Fruit fly (Drosophila melanogaster) whole organism, embryonic: ENCODE data around the gene RpS5b.

ENCODE experiments used
- Abd-B ChIP-seq: fragments of 200-800 bp; sonication (Bioruptor generic); optimal IDR thresholded peaks from 2 replicates; lab custom pipeline; 2018; ENCODE audit warnings: missing biosample characterization, mild to moderate bottlenecking, missing genetic modification characterization, moderate library complexity
- Asciz ChIP-seq: fragments of 200-800 bp; sonication (Bioruptor generic); optimal IDR thresholded peaks from 2 replicates; lab custom pipeline; 2017; ENCODE audit warnings: missing biosample characterization, mild to moderate bottlenecking, missing genetic modification characterization, missing genetic modification reagents
- CG10209 ChIP-seq: fragments of 200-800 bp; sonication (Bioruptor generic); optimal IDR thresholded peaks from 3 replicates; lab custom pipeline; 2017; ENCODE audit warnings: missing biosample characterization, mild to moderate bottlenecking, missing genetic modification characterization, missing genetic modification reagents
- CG12299 ChIP-seq: fragments of 200-800 bp; sonication (Bioruptor generic); optimal IDR thresholded peaks from 2 replicates; lab custom pipeline; 2018; ENCODE audit warnings: missing biosample characterization, mild to moderate bottlenecking, missing genetic modification characterization
- CG17829 ChIP-seq: fragments of 200-800 bp; optimal IDR thresholded peaks from 2 replicates; lab custom pipeline; 2019; ENCODE audit warnings: missing biosample characterization, mild to moderate bottlenecking, missing genetic modification characterization, moderate library complexity
- CG2202 ChIP-seq: fragments of 200-800 bp; sonication (Bioruptor generic); optimal IDR thresholded peaks from 2 replicates; lab custom pipeline; 2018; ENCODE audit warnings: missing biosample characterization, mild to moderate bottlenecking, missing genetic modification characterization
- CG3281 ChIP-seq: fragments of 200-800 bp; sonication (Bioruptor generic); optimal IDR thresholded peaks from 3 replicates; lab custom pipeline; 2017; ENCODE audit warnings: missing biosample characterization, mild to moderate bottlenecking, missing genetic modification characterization
- CG43689 ChIP-seq: fragments of 200-800 bp; sonication (Bioruptor generic); IDR thresholded peaks from 2 replicates; pipeline ENCODE4 v1.3.6; 2022; ENCODE audit warnings: missing biosample characterization, missing genetic modification characterization
- CG4730 ChIP-seq: fragments of 200-800 bp; sonication (Bioruptor generic); IDR thresholded peaks from 2 replicates; pipeline ENCODE4 v1.3.6; 2022; ENCODE audit warnings: missing biosample characterization, missing genetic modification characterization
- CG7357 ChIP-seq: fragments of 200-800 bp; sonication (Bioruptor generic); IDR thresholded peaks from 3 replicates; pipeline ENCODE4 v1.3.6; 2022; ENCODE audit warnings: missing biosample characterization, missing genetic modification characterization
- CG7556 ChIP-seq: fragments of 200-800 bp; sonication (Bioruptor generic); optimal IDR thresholded peaks from 2 replicates; lab custom pipeline; 2017; ENCODE audit warnings: missing biosample characterization, mild to moderate bottlenecking, missing genetic modification characterization
- CG9817 ChIP-seq: fragments of 200-800 bp; sonication (Bioruptor generic); optimal IDR thresholded peaks from 2 replicates; lab custom pipeline; 2018; ENCODE audit warnings: missing biosample characterization, mild to moderate bottlenecking, missing genetic modification characterization, moderate library complexity
- CHES-1-like ChIP-seq: fragments of 200-800 bp; sonication (Bioruptor generic); optimal IDR thresholded peaks from 2 replicates; lab custom pipeline; 2016; ENCODE audit warnings: missing biosample characterization, missing genetic modification characterization
- Dfd ChIP-seq, 2 experiments: fragments of >200 bp; optimal IDR thresholded peaks; 2 replicates each; lab custom pipeline; 2017; ENCODE audit warnings: missing biosample characterization in 2 of 2, missing genetic modification characterization in 2 of 2
- Dip3 ChIP-seq: fragments of 200-800 bp; sonication (Bioruptor generic); optimal IDR thresholded peaks from 3 replicates; lab custom pipeline; 2016; ENCODE audit warnings: missing biosample characterization, missing genetic modification characterization
- Gsc ChIP-seq: fragments of 200-800 bp; sonication (Bioruptor generic); IDR thresholded peaks from 2 replicates; pipeline ENCODE4 v1.3.6; 2022; ENCODE audit warnings: missing biosample characterization, missing genetic modification characterization
- Hand ChIP-seq: fragments of 200-800 bp; sonication (Bioruptor generic); optimal IDR thresholded peaks from 2 replicates; lab custom pipeline; 2017; ENCODE audit warnings: mild to moderate bottlenecking, missing biosample characterization, missing genetic modification reagents, missing genetic modification characterization
- Hmr ChIP-seq: fragments of 200-800 bp; sonication (Bioruptor generic); optimal IDR thresholded peaks from 3 replicates; lab custom pipeline; 2017; ENCODE audit warnings: mild to moderate bottlenecking, missing biosample characterization, missing genetic modification reagents, missing genetic modification characterization
- Hr51 ChIP-seq, 2 experiments: fragments of 200-800 bp; sonication (Bioruptor generic); optimal IDR thresholded peaks; 2 replicates in 1 of 2; 3 replicates in 1 of 2; lab custom pipeline; 2016 to 2018; ENCODE audit warnings: missing biosample characterization in 2 of 2, missing genetic modification characterization in 2 of 2, mild to moderate bottlenecking in 1 of 2, moderate library complexity in 1 of 2
- Jarid2 ChIP-seq: fragments of 200-800 bp; sonication (Bioruptor generic); optimal IDR thresholded peaks from 3 replicates; lab custom pipeline; 2017; ENCODE audit warnings: mild to moderate bottlenecking, missing biosample characterization, missing genetic modification reagents, missing genetic modification characterization
- MESR4 ChIP-seq: fragments of 200-800 bp; sonication (Bioruptor generic); optimal IDR thresholded peaks from 2 replicates; lab custom pipeline; 2018; ENCODE audit warnings: missing biosample characterization, mild to moderate bottlenecking, missing genetic modification characterization, moderate library complexity
- Nf-YC ChIP-seq: fragments of 200-800 bp; optimal IDR thresholded peaks from 3 replicates; lab custom pipeline; 2019; ENCODE audit warnings: missing biosample characterization, mild to moderate bottlenecking, missing genetic modification characterization, moderate library complexity
- PHDP ChIP-seq: fragments of 200-800 bp; sonication (Bioruptor generic); optimal IDR thresholded peaks from 3 replicates; lab custom pipeline; 2018; ENCODE audit warnings: missing biosample characterization, mild to moderate bottlenecking, missing genetic modification characterization, moderate library complexity
- Sox102F ChIP-seq: fragments of 200-800 bp; sonication (Bioruptor generic); optimal IDR thresholded peaks from 2 replicates; lab custom pipeline; 2018; ENCODE audit warnings: missing biosample characterization, mild to moderate bottlenecking, missing genetic modification characterization, moderate library complexity
- TFAM ChIP-seq: fragments of 200-800 bp; sonication (Bioruptor generic); optimal IDR thresholded peaks from 2 replicates; lab custom pipeline; 2017; ENCODE audit warnings: missing biosample characterization, missing genetic modification characterization, inconsistent platforms
- amos ChIP-seq: fragments of 200-800 bp; sonication (Bioruptor generic); IDR thresholded peaks from 2 replicates; pipeline ENCODE4 v1.3.6; 2022; ENCODE audit warnings: missing biosample characterization, missing genetic modification characterization; ENCODE audit not compliant: partially characterized antibody
- cad ChIP-seq: fragments of >200 bp; optimal IDR thresholded peaks from 2 replicates; lab custom pipeline; 2017; ENCODE audit warnings: missing biosample characterization, missing genetic modification characterization
- cato ChIP-seq: fragments of 200-800 bp; sonication (Bioruptor generic); optimal IDR thresholded peaks from 2 replicates; lab custom pipeline; 2016; ENCODE audit warnings: missing biosample characterization, missing genetic modification characterization, borderline replicate concordance
- cwo ChIP-seq: fragments of 200-800 bp; sonication (Bioruptor generic); optimal IDR thresholded peaks from 3 replicates; lab custom pipeline; 2017; ENCODE audit warnings: missing biosample characterization, missing genetic modification characterization, mild to moderate bottlenecking, moderate library complexity, missing genetic modification reagents
- da ChIP-seq: fragments of 200-800 bp; sonication (Bioruptor generic); optimal IDR thresholded peaks from 2 replicates; lab custom pipeline; 2016; ENCODE audit warnings: missing biosample characterization, missing genetic modification characterization
- dan ChIP-seq: fragments of 200-800 bp; sonication (Bioruptor generic); IDR thresholded peaks from 2 replicates; pipeline ENCODE4 v1.3.6; 2022; ENCODE audit warnings: missing biosample characterization, missing genetic modification characterization
- dati ChIP-seq: fragments of 200-800 bp; sonication (Bioruptor generic); IDR thresholded peaks from 2 replicates; pipeline ENCODE4 v1.3.6; 2022; ENCODE audit warnings: missing biosample characterization, missing genetic modification characterization
- dmrt99B ChIP-seq: fragments of 200-800 bp; sonication (Bioruptor generic); optimal IDR thresholded peaks from 2 replicates; lab custom pipeline; 2018; ENCODE audit warnings: missing biosample characterization, mild to moderate bottlenecking, missing genetic modification characterization, moderate library complexity
- emc ChIP-seq: fragments of 200-800 bp; sonication (Bioruptor generic); optimal IDR thresholded peaks from 2 replicates; lab custom pipeline; 2016; ENCODE audit warnings: missing biosample characterization, missing genetic modification characterization
- gcm ChIP-seq: fragments of 200-800 bp; sonication (Bioruptor generic); optimal IDR thresholded peaks from 2 replicates; lab custom pipeline; 2019; ENCODE audit warnings: missing biosample characterization, mild to moderate bottlenecking, missing genetic modification characterization, moderate library complexity
- gsb-n ChIP-seq: fragments of 200-800 bp; sonication (Bioruptor generic); optimal IDR thresholded peaks from 3 replicates; lab custom pipeline; 2018; ENCODE audit warnings: missing biosample characterization, mild to moderate bottlenecking, missing genetic modification characterization
- insv ChIP-seq, 2 experiments: fragments of 200-800 bp; sonication (Bioruptor generic); optimal IDR thresholded peaks; 3 replicates each; lab custom pipeline; 2016 to 2018; ENCODE audit warnings: missing biosample characterization in 2 of 2, missing genetic modification characterization in 2 of 2
- lab ChIP-seq: fragments of 200-800 bp; sonication (Bioruptor generic); optimal IDR thresholded peaks from 3 replicates; lab custom pipeline; 2017; ENCODE audit warnings: missing biosample characterization, missing genetic modification characterization, mild to moderate bottlenecking, moderate library complexity, missing genetic modification reagents
- nmo ChIP-seq: fragments of 200-800 bp; sonication (Bioruptor generic); optimal IDR thresholded peaks from 2 replicates; lab custom pipeline; 2018; ENCODE audit warnings: missing biosample characterization, mild to moderate bottlenecking, missing genetic modification characterization, moderate library complexity
- pzg ChIP-seq: fragments of 200-800 bp; sonication (Bioruptor generic); optimal IDR thresholded peaks from 3 replicates; lab custom pipeline; 2018; ENCODE audit warnings: missing biosample characterization, mild to moderate bottlenecking, missing genetic modification characterization, moderate library complexity
- sens ChIP-seq: fragments of 200-800 bp; sonication (Bioruptor generic); peaks from one replicate; lab custom pipeline; 2016; ENCODE audit warnings: missing biosample characterization, missing genetic modification characterization
- sim ChIP-seq: fragments of 200-800 bp; sonication (Bioruptor generic); IDR thresholded peaks from 2 replicates; pipeline ENCODE4 v1.3.6; 2022; ENCODE audit warnings: missing biosample characterization, missing genetic modification characterization
- sima ChIP-seq: fragments of 200-800 bp; sonication (Bioruptor generic); optimal IDR thresholded peaks from 2 replicates; lab custom pipeline; 2016; ENCODE audit warnings: missing biosample characterization, missing genetic modification characterization
- slp2 ChIP-seq: fragments of 200-800 bp; sonication (Bioruptor generic); optimal IDR thresholded peaks from 2 replicates; lab custom pipeline; 2016; ENCODE audit warnings: missing biosample characterization, missing genetic modification characterization
- stc ChIP-seq: fragments of 200-800 bp; sonication (Bioruptor generic); IDR thresholded peaks from 2 replicates; pipeline ENCODE4 v1.3.6; 2022; ENCODE audit warnings: missing biosample characterization, missing genetic modification characterization
- sug ChIP-seq: fragments of 200-800 bp; optimal IDR thresholded peaks from 2 replicates; lab custom pipeline; 2019; ENCODE audit warnings: missing biosample characterization, mild to moderate bottlenecking, missing genetic modification characterization, moderate library complexity
- trem ChIP-seq: fragments of 200-800 bp; optimal IDR thresholded peaks from 3 replicates; lab custom pipeline; 2019; ENCODE audit warnings: missing biosample characterization, mild to moderate bottlenecking, missing genetic modification characterization, moderate library complexity
- wek ChIP-seq: fragments of 200-800 bp; sonication (Bioruptor generic); optimal IDR thresholded peaks from 3 replicates; lab custom pipeline; 2018; ENCODE audit warnings: missing biosample characterization, mild to moderate bottlenecking, missing genetic modification characterization, moderate library complexity
- zfh1 ChIP-seq: fragments of 200-800 bp; sonication (Bioruptor generic); IDR thresholded peaks from 3 replicates; pipeline ENCODE4 v1.3.6; 2022; ENCODE audit warnings: missing biosample characterization, missing genetic modification characterization

Gene RpS5b

DNA sequence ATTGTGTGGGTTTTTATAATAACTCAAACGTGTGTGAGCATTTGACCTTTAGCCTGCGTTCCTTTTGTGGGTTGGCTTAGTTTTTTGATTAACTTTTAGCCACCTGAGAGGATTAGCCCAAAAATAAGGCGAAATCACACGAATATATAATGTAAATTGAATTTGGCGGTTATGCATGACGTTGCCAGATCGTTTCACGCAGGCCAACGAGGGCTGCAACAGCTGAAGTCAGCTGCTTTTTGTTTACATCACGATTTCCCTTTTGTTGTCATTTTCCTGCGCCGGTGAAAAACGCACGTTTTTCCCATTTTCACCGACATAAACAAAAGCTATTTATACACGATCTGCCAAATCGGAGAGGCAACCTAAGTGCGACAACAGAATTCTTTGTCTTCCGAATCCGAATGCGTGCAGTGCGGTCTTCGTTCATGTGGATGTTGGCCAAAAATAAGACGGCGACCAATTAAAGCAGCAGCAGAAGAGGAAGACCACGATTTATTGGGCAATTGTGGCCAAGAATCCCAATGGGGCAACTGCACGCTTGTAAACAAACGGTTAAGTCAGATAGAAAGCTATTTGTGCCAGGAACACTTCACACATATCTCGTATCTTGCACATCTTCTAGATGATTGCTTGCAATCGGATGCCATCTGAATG, 22.0 kb downstream of the RpS5b start, which contains the start of gene CG3631 (continued):
- peak; percentile 33 for TF ChIP-seq cwo (GFP tag; lab: Kevin White, UChicago)
- TF ChIP-seq pzg (GFP tag; lab: Kevin White, UChicago): peak; percentile 68
- no peak for TF ChIP-seq Abd-B (GFP tag; lab: Kevin White, UChicago)
- TF ChIP-seq trem (tag; lab: Kevin White, UChicago): peak; percentile 32
- TF ChIP-seq amos (GFP tag; lab: Robert Waterston, UW): peak; percentile 41; the same call in 1 of the 2 replicates
- no peak for TF ChIP-seq emc (GFP tag; lab: Kevin White, UChicago)
- TF ChIP-seq slp2: peak; percentile 3
- TF ChIP-seq PHDP: no peak
- TF ChIP-seq CG17829 (tag; lab: Kevin White, UChicago): peak; percentile 5
- TF ChIP-seq CG43689 (GFP tag; lab: Robert Waterston, UW): no peak
- no peak for TF ChIP-seq CG3281 (GFP tag; lab: Kevin White, UChicago)
- no peak for TF ChIP-seq dan (GFP tag; lab: Robert Waterston, UW)
- TF ChIP-seq sug: no peak
- TF ChIP-seq gsb-n (tag; lab: Kevin White, UChicago): no peak
- TF ChIP-seq nmo (GFP tag; lab: Kevin White, UChicago): peak; percentile 10
- no peak for TF ChIP-seq CG12299 (tag; lab: Kevin White, UChicago)
- TF ChIP-seq Dfd (GFP tag; optimal IDR thresholded peaks at IDR 0.05; lab: Kevin White, UChicago): no peak
- TF ChIP-seq Dip3 (GFP tag; lab: Kevin White, UChicago): no peak
- no peak for TF ChIP-seq cato
- TF ChIP-seq TFAM (GFP tag; lab: Kevin White, UChicago): no peak
- peak; percentile 61 for TF ChIP-seq sens (GFP tag; lab: Kevin White, UChicago)
- no peak for TF ChIP-seq zfh1

DNA sequence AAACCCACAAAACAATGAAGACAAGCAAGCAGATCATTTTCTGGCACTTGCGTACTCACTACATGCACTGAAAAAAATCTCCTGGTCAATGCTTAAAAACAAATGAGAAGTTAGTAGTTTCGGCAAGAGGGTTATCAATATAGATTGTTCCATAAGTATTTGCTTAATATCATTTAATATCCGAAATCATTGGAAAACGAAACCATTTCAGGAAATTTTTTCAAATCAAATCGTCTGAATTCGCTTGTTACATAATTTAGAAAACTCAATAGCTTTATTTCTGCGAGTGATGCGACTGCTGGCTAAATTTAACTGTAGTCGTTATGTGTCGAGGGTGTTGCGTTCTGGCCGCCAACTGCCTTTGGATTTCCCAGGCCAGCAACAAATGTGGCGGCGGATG, 23.2 kb downstream of the RpS5b start:
- TF ChIP-seq MESR4 (GFP tag; lab: Kevin White, UChicago) (no peak), insv (GFP tag; optimal IDR thresholded peaks at IDR 0.05; lab: Kevin White, UChicago) (no peak), dmrt99B (tag; lab: Kevin White, UChicago) (peak; percentile 36), gcm (GFP tag; lab: Kevin White, UChicago) (no peak), Gsc (GFP tag; lab: Robert Waterston, UW) (no peak), CG9817 (tag; lab: Kevin White, UChicago) (peak; percentile 2), CG4730 (no peak), Nf-YC (no peak), CG7357 (GFP tag; lab: Robert Waterston, UW) (no peak), slp2 (no peak), Sox102F (GFP tag; lab: Kevin White, UChicago) (no peak), sima (GFP tag; lab: Kevin White, UChicago) (no peak), cad (no peak), lab (peak; percentile 59), Jarid2 (GFP tag; lab: Kevin White, UChicago) (no peak), da (no peak), Asciz (GFP tag; lab: Kevin White, UChicago) (no peak), stc (GFP tag; lab: Robert Waterston, UW) (no peak), dati (no peak), CG43689 (GFP tag; lab: Robert Waterston, UW) (no peak), Hand (peak; percentile 17), CHES-1-like (no peak), CG7556 (peak; percentile 31), CG10209 (no peak), Hr51 (GFP tag; optimal IDR thresholded peaks at IDR 0.05; lab: Kevin White, UChicago) (peak in 1 of 2 experiments; percentile 25), Hmr (peak; percentile 50), sim (GFP tag; lab: Robert Waterston, UW) (no peak), CG2202 (no peak), wek (GFP tag; lab: Kevin White, UChicago) (no peak)
